Worm (Caenorhabditis elegans) whole organism, young adult: ENCODE measurements around the gene B0001.3.

Experiments
- ama-1 ChIP-seq, 3 experiments: fragments of 150-350 bp in 1 of 3; sonication (generic microtip) in 2 of 3; optimal IDR thresholded peaks; 2 replicates each; lab custom pipeline; 2014 to 2018; ENCODE audit warnings: missing biosample characterization in 2 of 3, missing genetic modification characterization in 2 of 3, missing genetic modification reagents in 2 of 3
- aptf-2 ChIP-seq: fragments of 200-800 bp; sonication (Bioruptor generic); conservative IDR thresholded peaks from 2 replicates; pipeline ENCODE4 v1.3.6; 2022; ENCODE audit warnings: missing genetic modification reagents, missing genetic modification characterization, missing compliant biosample characterization
- cebp-1 ChIP-seq, 2 experiments: fragments of 200-800 bp in 1 of 2; sonication (Bioruptor generic) in 1 of 2; sonication (generic microtip) in 1 of 2; IDR thresholded peaks in 1 of 2; optimal IDR thresholded peaks in 1 of 2; 2 replicates each; pipeline versions ENCODE4 v1.3.6 to Lab custom; 2017 to 2022; ENCODE audit warnings: missing compliant biosample characterization in 2 of 2, missing genetic modification characterization in 2 of 2, mild to moderate bottlenecking in 1 of 2, missing genetic modification reagents in 1 of 2, moderate library complexity in 1 of 2
- him-1 ChIP-seq: sonication (generic microtip); optimal IDR thresholded peaks from 2 replicates; lab custom pipeline; 2016; ENCODE audit warnings: missing genotype, missing genetic modification reagents, missing genetic modification characterization, missing compliant biosample characterization
- lir-1 ChIP-seq: fragments of 200-800 bp; sonication (Bioruptor generic); conservative IDR thresholded peaks from 2 replicates; pipeline ENCODE4 v1.3.6; 2022; ENCODE audit warnings: missing genetic modification reagents, missing genetic modification characterization, missing compliant biosample characterization

- TF ChIP-seq aptf-2 (GFP tag; lab: Robert Waterston, UW) = no peak
- no peak for TF ChIP-seq lir-1 (GFP tag; lab: Robert Waterston, UW)
- TF ChIP-seq cebp-1 (GFP tag; IDR thresholded peaks at IDR 0.05; lab: Robert Waterston, UW) = no peak
- no peak for TF ChIP-seq cebp-1 (tag; optimal IDR thresholded peaks at IDR 0.05; lab: Kevin White, UChicago)
- TF ChIP-seq him-1 = no peak
- TF ChIP-seq ama-1 (optimal IDR thresholded peaks at IDR 0.05; lab: Kevin White, UChicago) = no peak
- no peak for TF ChIP-seq ama-1 (GFP tag; optimal IDR thresholded peaks at IDR 0.05; lab: Kevin White, UChicago)
These were observed 8.7 kb upstream of the B0001.3 start, which contains the start of gene B0001.7 for ce11 chrIV:12154195-12154677.
